Fruit fly (Drosophila melanogaster): ENCODE results near the gene D19A.
A peak's percentile ranks its signal among the peaks of the same experiment; 100 is the strongest.

D19A gene

DNA sequence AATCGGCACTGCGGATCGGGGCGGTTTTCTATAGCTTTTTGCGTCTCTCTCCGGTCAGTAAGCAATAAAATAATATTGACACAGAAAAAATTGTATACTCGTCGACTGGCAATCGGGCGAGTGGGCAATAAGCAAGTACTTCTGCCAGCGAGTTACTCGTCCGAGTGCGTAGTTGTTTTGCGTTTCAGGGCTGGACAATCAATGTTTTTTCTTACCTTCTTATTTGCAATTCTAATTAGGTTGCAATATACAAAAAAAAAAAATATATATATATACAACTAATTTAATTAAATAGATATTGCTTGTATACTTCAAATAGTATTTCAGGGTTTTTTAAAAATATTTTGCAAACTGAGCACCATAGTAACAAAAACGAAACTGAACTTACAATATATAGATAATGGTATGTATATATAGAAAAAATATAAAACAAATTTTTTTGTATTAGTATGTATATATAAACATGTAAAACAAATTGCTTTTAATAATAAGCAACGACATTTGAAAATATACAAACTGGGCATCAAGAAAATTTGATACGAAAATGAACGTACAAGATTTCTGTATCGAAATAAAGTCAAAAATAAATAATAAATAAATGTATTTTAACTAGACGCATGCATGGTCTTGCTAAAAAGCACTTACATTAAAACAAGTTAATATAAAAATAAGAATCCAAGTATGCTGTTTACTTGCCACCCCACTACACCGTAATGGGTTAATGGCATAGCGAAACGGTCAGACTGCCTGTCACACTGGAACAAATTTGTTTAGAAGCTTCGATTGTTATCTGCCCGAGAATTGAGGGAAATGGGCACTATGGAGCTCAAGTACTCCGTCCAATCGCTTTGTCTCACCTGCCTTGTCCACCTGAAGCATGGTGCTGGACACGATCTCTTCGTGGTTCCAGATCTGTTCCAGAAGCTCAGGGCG is at the start of gene D19A, which contains the start of gene CG7386:
TSS of gene D19A (minus strand) at position 129 of the 933 bp plus-strand sequence.
TSS of gene CG7386 (plus strand) at position 751 of the 933 bp plus-strand sequence.
- TF ChIP-seq NC2β (GFP tag; optimal IDR thresholded peaks at IDR 0.05): peak; percentile 31
- TF ChIP-seq CG12236 (GFP tag; optimal IDR thresholded peaks at IDR 0.05): no peak
- TF ChIP-seq CG9932 (GFP tag; IDR thresholded peaks at IDR 0.05): peak; percentile 74
- TF ChIP-seq CG17612 (GFP tag; IDR thresholded peaks at IDR 0.05): no peak
- peak; percentile 43 for TF ChIP-seq CG18599 (GFP tag; optimal IDR thresholded peaks at IDR 0.05)
- no peak for TF ChIP-seq jigr1 (GFP tag; IDR thresholded peaks at IDR 0.05)
- TF ChIP-seq disco-r (GFP tag; optimal IDR thresholded peaks at IDR 0.05): no peak
- 0 out of 3 replicates have a peak, but pooled peaks have one; percentile 7 for TF ChIP-seq so (GFP tag; IDR thresholded peaks at IDR 0.05)
- TF ChIP-seq CG13123 (GFP tag; optimal IDR thresholded peaks at IDR 0.05): no peak
- TF ChIP-seq CG6272 (GFP tag; IDR thresholded peaks at IDR 0.05): peak; percentile 57; the same call in 1 of the 2 replicates
- TF ChIP-seq CG14965 (GFP tag; optimal IDR thresholded peaks at IDR 0.05; ENCODE audit: borderline replicate concordance): no peak
- TF ChIP-seq Chrac-16 (GFP tag; optimal IDR thresholded peaks at IDR 0.05): peak; percentile 5
- no peak for TF ChIP-seq pita (GFP tag; optimal IDR thresholded peaks at IDR 0.05)
- no peak for TF ChIP-seq jing (GFP tag; optimal IDR thresholded peaks at IDR 0.05)
- no peak for TF ChIP-seq run (tag; optimal IDR thresholded peaks at IDR 0.05)
- peak; percentile 8 for TF ChIP-seq scrt (GFP tag; optimal IDR thresholded peaks at IDR 0.05)
- TF ChIP-seq danr (GFP tag; IDR thresholded peaks at IDR 0.05): no peak
- no peak for TF ChIP-seq ATbp (GFP tag; optimal IDR thresholded peaks at IDR 0.05)
- peak; percentile 47 for TF ChIP-seq Dek (tag; optimal IDR thresholded peaks at IDR 0.05)
- TF ChIP-seq CG18262 (tag; optimal IDR thresholded peaks at IDR 0.05): peak; percentile 62
- TF ChIP-seq bbx (GFP tag; IDR thresholded peaks at IDR 0.05; ENCODE audit: partially characterized antibody): 0 out of 2 replicates have a peak, but pooled peaks have one; percentile 36
- TF ChIP-seq CG14441 (GFP tag; IDR thresholded peaks at IDR 0.05): peak; percentile 53
- no peak; the same call in 1 of the 2 replicates for TF ChIP-seq E2f2 (GFP tag; IDR thresholded peaks at IDR 0.05)
- TF ChIP-seq yki (optimal IDR thresholded peaks at IDR 0.05): no peak
- TF ChIP-seq Fer1 (GFP tag; optimal IDR thresholded peaks at IDR 0.05): peak; percentile 60
- TF ChIP-seq peb (GFP tag; IDR thresholded peaks at IDR 0.05): no peak
- no peak for TF ChIP-seq Lim3 (GFP tag; IDR thresholded peaks at IDR 0.05)
- peak; percentile 47 for TF ChIP-seq CG10267 (tag; optimal IDR thresholded peaks at IDR 0.05)
- TF ChIP-seq Lpt (GFP tag; optimal IDR thresholded peaks at IDR 0.05): no peak
- TF ChIP-seq CG9817 (tag; optimal IDR thresholded peaks at IDR 0.05): peak; percentile 58
- peak; percentile 39; the same call in 1 of the 2 replicates for TF ChIP-seq CG14667 (GFP tag; IDR thresholded peaks at IDR 0.05)
- TF ChIP-seq exex (tag; optimal IDR thresholded peaks at IDR 0.05): no peak
- no peak for TF ChIP-seq CG9797 (GFP tag; optimal IDR thresholded peaks at IDR 0.05)
- TF ChIP-seq crp (GFP tag; optimal IDR thresholded peaks at IDR 0.05): no peak
- no peak for TF ChIP-seq dimm (GFP tag; IDR thresholded peaks at IDR 0.05)
- no peak for TF ChIP-seq wdn (GFP tag; IDR thresholded peaks at IDR 0.05)
- TF ChIP-seq HmgZ (tag; optimal IDR thresholded peaks at IDR 0.05): peak; percentile 46
- TF ChIP-seq CG15269 (tag; optimal IDR thresholded peaks at IDR 0.05): peak; percentile 65
- peak; percentile 63; the same call in 1 of the 2 replicates for TF ChIP-seq CG14014 (GFP tag; IDR thresholded peaks at IDR 0.05)
- TF ChIP-seq knrl (GFP tag; IDR thresholded peaks at IDR 0.05; ENCODE audit: partially characterized antibody): peak; percentile 39; the same call in 2 of the 3 replicates
- TF ChIP-seq ems (GFP tag; optimal IDR thresholded peaks at IDR 0.05): no peak
- TF ChIP-seq Spps (tag; optimal IDR thresholded peaks at IDR 0.05): no peak
- TF ChIP-seq Opbp (GFP tag; IDR thresholded peaks at IDR 0.05; ENCODE audit: partially characterized antibody): no peak
- TF ChIP-seq CG3163 (GFP tag; optimal IDR thresholded peaks at IDR 0.05): no peak
- TF ChIP-seq CG14050 (GFP tag; IDR thresholded peaks at IDR 0.05): peak; percentile 47
- TF ChIP-seq CG43689 (GFP tag; IDR thresholded peaks at IDR 0.05): 0 out of 2 replicates have a peak, but pooled peaks have one; percentile 9
- TF ChIP-seq CG10543 (GFP tag; optimal IDR thresholded peaks at IDR 0.05): peak; percentile 48
- TF ChIP-seq Oli (tag; optimal IDR thresholded peaks at IDR 0.05): peak; percentile 11
- TF ChIP-seq Usf (GFP tag; optimal IDR thresholded peaks at IDR 0.05): no peak
